Fruit fly (Drosophila melanogaster): ENCODE measurements around the gene CG1316.

The CG1316 gene

DNA sequence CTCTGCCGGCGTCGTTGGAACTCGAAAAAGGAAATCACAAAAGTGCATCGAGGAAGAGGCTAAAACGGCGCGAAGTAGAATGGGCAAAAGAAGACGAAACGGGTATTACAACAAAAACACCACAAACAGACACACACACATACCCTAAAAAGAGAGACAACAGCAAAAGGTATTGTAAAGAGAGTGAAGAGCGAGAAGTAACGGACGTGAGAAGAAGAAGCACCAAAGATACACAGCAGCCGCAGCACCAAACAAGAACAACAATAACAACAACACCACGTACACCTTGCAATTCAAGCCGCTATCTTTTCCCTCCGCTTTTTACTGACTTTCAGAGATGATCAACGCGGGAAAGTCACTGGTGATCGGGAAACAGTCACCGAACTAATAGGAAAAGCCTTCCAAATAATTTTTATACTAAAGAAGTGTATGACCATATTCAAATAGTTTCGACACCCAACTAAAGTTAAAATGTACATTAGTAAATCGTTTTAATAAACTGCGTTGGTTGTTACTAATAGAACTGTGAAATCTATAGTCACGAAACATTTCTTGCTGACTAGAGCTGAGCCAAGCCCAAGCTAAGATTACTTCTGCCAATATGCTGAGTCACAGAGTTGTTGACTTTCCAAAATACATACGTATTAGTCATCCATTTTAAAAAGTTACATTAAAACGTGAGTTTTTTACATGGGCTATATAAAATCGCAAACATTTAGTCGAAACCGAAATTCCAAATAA is 31.4 kb upstream of the CG1316 start (continued):
- peak; percentile 99 for TF ChIP-seq CG4360 (GFP tag; IDR thresholded peaks at IDR 0.05)
- TF ChIP-seq phol (tag; optimal IDR thresholded peaks at IDR 0.05), result no peak
- no peak for TF ChIP-seq CG14441 (GFP tag; IDR thresholded peaks at IDR 0.05)
- no peak for TF ChIP-seq Chrac-16 (GFP tag; optimal IDR thresholded peaks at IDR 0.05)
- TF ChIP-seq CG7987 (GFP tag; optimal IDR thresholded peaks at IDR 0.05), result no peak
- no peak for TF ChIP-seq CG1233 (GFP tag; optimal IDR thresholded peaks at IDR 0.05)
- TF ChIP-seq CG15601 (tag; optimal IDR thresholded peaks at IDR 0.05), result no peak
- TF ChIP-seq CG17385 (GFP tag; optimal IDR thresholded peaks at IDR 0.05), result peak; percentile 91
- TF ChIP-seq sisA (GFP tag; IDR thresholded peaks at IDR 0.05), result no peak
- TF ChIP-seq CG4730 (GFP tag; IDR thresholded peaks at IDR 0.05), result no peak
- TF ChIP-seq CG6791 (GFP tag; IDR thresholded peaks at IDR 0.05; ENCODE audit: partially characterized antibody), result no peak
- no peak for TF ChIP-seq HLHmδ (GFP tag; optimal IDR thresholded peaks at IDR 0.05)

DNA sequence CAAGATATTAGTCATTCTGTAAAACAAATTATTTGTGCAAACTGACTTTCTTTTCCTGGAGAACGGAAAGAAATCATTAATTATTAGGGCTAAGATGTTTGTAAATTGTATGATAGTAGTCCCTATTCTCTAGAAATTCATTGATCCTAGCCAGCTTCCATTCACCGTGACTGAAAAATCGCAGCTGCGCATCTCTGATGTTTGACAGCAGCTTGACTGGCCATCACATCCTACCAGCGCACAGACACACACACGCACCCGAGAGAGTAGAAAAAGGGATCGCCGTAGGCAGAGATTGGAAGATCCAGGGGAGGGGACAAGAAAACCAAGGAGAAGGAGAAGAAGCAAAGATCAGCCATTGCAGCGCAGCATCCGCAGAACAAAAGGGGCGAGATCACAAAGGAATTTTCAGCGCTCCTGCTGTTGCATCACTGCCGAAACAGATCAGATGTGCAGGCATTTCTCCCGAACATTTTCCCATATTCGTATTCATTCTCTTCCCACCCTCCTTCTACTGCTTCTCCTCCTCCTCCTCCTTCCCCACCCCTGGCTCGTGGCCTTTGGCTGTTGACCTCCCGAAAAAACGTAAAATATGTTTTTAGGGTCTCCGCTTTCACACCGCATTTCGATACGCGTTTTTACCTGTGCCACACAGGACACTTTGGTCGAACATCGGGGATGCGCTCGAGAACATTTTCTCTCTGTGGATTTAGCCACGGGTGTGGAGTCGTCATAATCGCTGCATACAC is 30.6 kb upstream of the CG1316 start:
- TF ChIP-seq CG7928 (GFP tag; optimal IDR thresholded peaks at IDR 0.05) (no peak), zf30C (GFP tag; optimal IDR thresholded peaks at IDR 0.05) (peak; percentile 89), CG8765 (GFP tag; IDR thresholded peaks at IDR 0.05) (no peak), vfl (GFP tag; optimal IDR thresholded peaks at IDR 0.05) (no peak), nerfin-1 (tag; optimal IDR thresholded peaks at IDR 0.05) (peak; percentile 88), pita (GFP tag; optimal IDR thresholded peaks at IDR 0.05) (no peak), esg (GFP tag; conservative IDR thresholded peaks at IDR 0.05) (no peak), CG14441 (GFP tag; IDR thresholded peaks at IDR 0.05) (no peak), Dek (tag; optimal IDR thresholded peaks at IDR 0.05) (no peak), yki (optimal IDR thresholded peaks at IDR 0.05) (no peak), CG1647 (GFP tag; optimal IDR thresholded peaks at IDR 0.05) (no peak), oc (tag; optimal IDR thresholded peaks at IDR 0.05) (no peak), CG15479 (GFP tag; optimal IDR thresholded peaks at IDR 0.05) (peak; percentile 95), HmgZ (tag; optimal IDR thresholded peaks at IDR 0.05) (no peak), org-1 (GFP tag; optimal IDR thresholded peaks at IDR 0.05) (no peak), Hr51 (GFP tag; optimal IDR thresholded peaks at IDR 0.05) (no peak), crp (GFP tag; optimal IDR thresholded peaks at IDR 0.05) (no peak), knrl (GFP tag; IDR thresholded peaks at IDR 0.05; ENCODE audit: partially characterized antibody) (no peak), CG7963 (GFP tag; IDR thresholded peaks at IDR 0.05; ENCODE audit: partially characterized antibody) (no peak), ewg (GFP tag; optimal IDR thresholded peaks at IDR 0.05) (no peak), zfh1 (GFP tag; IDR thresholded peaks at IDR 0.05) (0 out of 3 replicates have a peak, but pooled peaks have one; percentile 13), crol (GFP tag; IDR thresholded peaks at IDR 0.05) (peak; percentile 77), Side (GFP tag; optimal IDR thresholded peaks at IDR 0.05) (no peak), kni (GFP tag; optimal IDR thresholded peaks at IDR 0.05) (peak; percentile 86), CG31388 (GFP tag; optimal IDR thresholded peaks at IDR 0.05) (no peak), NC2α (GFP tag; optimal IDR thresholded peaks at IDR 0.05) (no peak), unpg (GFP tag; optimal IDR thresholded peaks at IDR 0.05) (no peak), crc (GFP tag; optimal IDR thresholded peaks at IDR 0.05) (no peak), aop (GFP tag; IDR thresholded peaks at IDR 0.05) (no peak), sr (GFP tag; IDR thresholded peaks at IDR 0.05) (no peak), bbx (GFP tag; IDR thresholded peaks at IDR 0.05; ENCODE audit: partially characterized antibody) (no peak), BEAF-32 (GFP tag; optimal IDR thresholded peaks at IDR 0.05) (no peak), CG34224 (GFP tag; IDR thresholded peaks at IDR 0.05; ENCODE audit: partially characterized antibody) (no peak), CG13894 (tag; optimal IDR thresholded peaks at IDR 0.05) (no peak), CG6765 (GFP tag; optimal IDR thresholded peaks at IDR 0.05) (no peak), CG11085 (GFP tag; IDR thresholded peaks at IDR 0.05) (no peak)
